Fruit fly (Drosophila melanogaster): Measurements from ENCODE around the gene CG7488.

Gene CG7488

DNA sequence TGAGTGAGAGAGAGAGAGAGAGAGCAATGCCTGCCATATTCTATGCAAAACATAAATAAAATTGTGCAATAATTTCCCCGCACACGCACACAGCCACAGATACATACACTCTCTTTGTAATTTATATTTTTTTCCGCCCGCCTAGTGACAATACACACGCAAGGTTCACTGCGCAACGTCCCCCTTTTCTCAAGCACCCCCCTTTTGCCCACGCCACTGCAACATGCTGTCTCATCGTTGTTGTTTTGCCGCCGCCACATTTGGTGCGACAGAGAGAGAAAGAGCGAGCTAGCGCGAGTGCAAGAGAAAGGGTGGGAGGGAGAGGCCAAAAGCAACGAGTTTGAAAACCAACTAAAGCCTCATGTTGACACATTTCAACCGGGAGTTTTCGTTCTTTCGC is 16.9 kb downstream of the CG7488 start (continued):
- peak; percentile 66 for TF ChIP-seq CHES-1-like (GFP tag; optimal IDR thresholded peaks at IDR 0.05)
- TF ChIP-seq CG17568 (GFP tag; optimal IDR thresholded peaks at IDR 0.05) = no peak
- TF ChIP-seq Rx (GFP tag; IDR thresholded peaks at IDR 0.05) = peak; percentile 62
- peak; percentile 51; the same call in 1 of the 2 replicates for TF ChIP-seq bowl (GFP tag; IDR thresholded peaks at IDR 0.05)
- TF ChIP-seq CG43689 (GFP tag; IDR thresholded peaks at IDR 0.05) = peak; percentile 50; the same call in 1 of the 2 replicates
- TF ChIP-seq ftz-f1 (GFP tag; optimal IDR thresholded peaks at IDR 0.05) = peak; percentile 48
- TF ChIP-seq Rfx (GFP tag; IDR thresholded peaks at IDR 0.05) = peak; percentile 75
- TF ChIP-seq ase (GFP tag; IDR thresholded peaks at IDR 0.05) = peak; percentile 69; the same call in 2 of the 3 replicates
- no peak for TF ChIP-seq Sry-β (GFP tag; optimal IDR thresholded peaks at IDR 0.05)
- no peak for TF ChIP-seq fd3F (GFP tag; optimal IDR thresholded peaks at IDR 0.05)
- TF ChIP-seq sd (tag; optimal IDR thresholded peaks at IDR 0.05) = no peak
- no peak; the same call in 1 of the 2 replicates for TF ChIP-seq Ravus (GFP tag; IDR thresholded peaks at IDR 0.05)
- peak; percentile 66 for TF ChIP-seq CrebB (tag; optimal IDR thresholded peaks at IDR 0.05)
- no peak; the same call in 2 of the 3 replicates for TF ChIP-seq CG11560 (tag; IDR thresholded peaks at IDR 0.05)
- TF ChIP-seq D19B (GFP tag; optimal IDR thresholded peaks at IDR 0.05) = no peak
- TF ChIP-seq CG17361 (GFP tag; IDR thresholded peaks at IDR 0.05) = no peak
- peak; percentile 49 for TF ChIP-seq CG11723 (GFP tag; optimal IDR thresholded peaks at IDR 0.05)
- peak; percentile 62 for TF ChIP-seq org-1 (GFP tag; optimal IDR thresholded peaks at IDR 0.05)
- TF ChIP-seq kay (GFP tag; optimal IDR thresholded peaks at IDR 0.05) = peak; percentile 80
- peak; percentile 21 for TF ChIP-seq tx (GFP tag; optimal IDR thresholded peaks at IDR 0.05)
- peak; percentile 45 for TF ChIP-seq CG17829 (tag; optimal IDR thresholded peaks at IDR 0.05)
- peak; percentile 60 for TF ChIP-seq H2.0 (GFP tag; IDR thresholded peaks at IDR 0.05)
- peak; percentile 41 for TF ChIP-seq CG13775 (GFP tag; optimal IDR thresholded peaks at IDR 0.05)
- peak; percentile 30 for TF ChIP-seq CG3281 (GFP tag; optimal IDR thresholded peaks at IDR 0.05)
- no peak for TF ChIP-seq nerfin-2 (GFP tag; IDR thresholded peaks at IDR 0.05; ENCODE audit: partially characterized antibody)
- TF ChIP-seq cad (GFP tag; optimal IDR thresholded peaks at IDR 0.05) = no peak
- TF ChIP-seq CG3847 (GFP tag; IDR thresholded peaks at IDR 0.05) = peak; percentile 52
- peak; percentile 55 for TF ChIP-seq CG14050 (GFP tag; IDR thresholded peaks at IDR 0.05)
- TF ChIP-seq twi (tag; optimal IDR thresholded peaks at IDR 0.05) = peak; percentile 18
- TF ChIP-seq cg (GFP tag; optimal IDR thresholded peaks at IDR 0.05) = peak; percentile 77
- peak; percentile 31 for TF ChIP-seq ab (GFP tag; optimal IDR thresholded peaks at IDR 0.05)
- peak; percentile 31 for TF ChIP-seq Dad (GFP tag; optimal IDR thresholded peaks at IDR 0.05)
- TF ChIP-seq CG9609 (GFP tag; optimal IDR thresholded peaks at IDR 0.05) = peak; percentile 49
- TF ChIP-seq vvl (GFP tag; IDR thresholded peaks at IDR 0.05) = peak; percentile 84
- no peak for TF ChIP-seq gt (GFP tag; IDR thresholded peaks at IDR 0.05)
- TF ChIP-seq unpg (GFP tag; optimal IDR thresholded peaks at IDR 0.05) = peak; percentile 52
- TF ChIP-seq CG2129 (GFP tag; IDR thresholded peaks at IDR 0.05; ENCODE audit: partially characterized antibody) = no peak
- no peak for TF ChIP-seq Opbp (GFP tag; IDR thresholded peaks at IDR 0.05; ENCODE audit: partially characterized antibody)

DNA sequence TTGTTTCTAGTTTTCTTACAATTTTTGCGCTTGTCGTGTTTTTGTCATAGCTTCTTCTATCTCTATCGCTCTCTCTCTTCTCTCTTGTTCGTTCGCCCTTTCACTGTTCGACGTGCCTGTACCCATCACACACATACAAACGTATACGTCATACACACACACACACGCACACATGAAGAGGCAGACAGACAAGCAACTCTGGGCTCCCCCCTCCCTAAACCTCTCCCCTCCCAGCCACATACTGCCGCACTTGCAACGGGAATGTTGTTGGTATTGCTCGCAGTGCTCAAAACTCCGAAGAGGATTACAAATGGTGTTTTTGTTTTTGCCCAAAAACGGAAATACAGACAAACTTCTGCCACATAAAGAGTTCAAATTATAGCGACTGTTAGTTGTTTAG is 17.6 kb downstream of the CG7488 start:
- TF ChIP-seq Blimp-1 (GFP tag; optimal IDR thresholded peaks at IDR 0.05) (peak; percentile 48), CG6175 (GFP tag; IDR thresholded peaks at IDR 0.05) (0 out of 3 replicates have a peak, but pooled peaks have one; percentile 44), ci (GFP tag; IDR thresholded peaks at IDR 0.05) (peak; percentile 18; the same call in 1 of the 3 replicates), repo (GFP tag; optimal IDR thresholded peaks at IDR 0.05) (no peak), ash1 (GFP tag; optimal IDR thresholded peaks at IDR 0.05) (peak; percentile 54), crol (GFP tag; IDR thresholded peaks at IDR 0.05) (peak; percentile 95), kni (GFP tag; optimal IDR thresholded peaks at IDR 0.05) (peak; percentile 24), gce (GFP tag; IDR thresholded peaks at IDR 0.05) (peak; percentile 25; the same call in 1 of the 3 replicates), Scr (GFP tag; IDR thresholded peaks at IDR 0.05; ENCODE audit: partially characterized antibody) (peak; percentile 22; the same call in 1 of the 2 replicates), cg (GFP tag; optimal IDR thresholded peaks at IDR 0.05) (peak; percentile 90), Rfx (GFP tag; IDR thresholded peaks at IDR 0.05) (no peak), tna (GFP tag; IDR thresholded peaks at IDR 0.05; ENCODE audit: partially characterized antibody) (peak; percentile 20; the same call in 1 of the 2 replicates), Hand (GFP tag; optimal IDR thresholded peaks at IDR 0.05) (no peak), Med (GFP tag) (peak; percentile 74), chinmo (GFP tag; IDR thresholded peaks at IDR 0.05; ENCODE audit: partially characterized antibody) (peak; percentile 4; the same call in 1 of the 4 replicates), rib (GFP tag; IDR thresholded peaks at IDR 0.05) (peak; percentile 48; the same call in 1 of the 2 replicates)

All from whole organism, embryonic.